Fruit fly (Drosophila melanogaster): ENCODE data around the gene CG8664.

Gene CG8664

DNA sequence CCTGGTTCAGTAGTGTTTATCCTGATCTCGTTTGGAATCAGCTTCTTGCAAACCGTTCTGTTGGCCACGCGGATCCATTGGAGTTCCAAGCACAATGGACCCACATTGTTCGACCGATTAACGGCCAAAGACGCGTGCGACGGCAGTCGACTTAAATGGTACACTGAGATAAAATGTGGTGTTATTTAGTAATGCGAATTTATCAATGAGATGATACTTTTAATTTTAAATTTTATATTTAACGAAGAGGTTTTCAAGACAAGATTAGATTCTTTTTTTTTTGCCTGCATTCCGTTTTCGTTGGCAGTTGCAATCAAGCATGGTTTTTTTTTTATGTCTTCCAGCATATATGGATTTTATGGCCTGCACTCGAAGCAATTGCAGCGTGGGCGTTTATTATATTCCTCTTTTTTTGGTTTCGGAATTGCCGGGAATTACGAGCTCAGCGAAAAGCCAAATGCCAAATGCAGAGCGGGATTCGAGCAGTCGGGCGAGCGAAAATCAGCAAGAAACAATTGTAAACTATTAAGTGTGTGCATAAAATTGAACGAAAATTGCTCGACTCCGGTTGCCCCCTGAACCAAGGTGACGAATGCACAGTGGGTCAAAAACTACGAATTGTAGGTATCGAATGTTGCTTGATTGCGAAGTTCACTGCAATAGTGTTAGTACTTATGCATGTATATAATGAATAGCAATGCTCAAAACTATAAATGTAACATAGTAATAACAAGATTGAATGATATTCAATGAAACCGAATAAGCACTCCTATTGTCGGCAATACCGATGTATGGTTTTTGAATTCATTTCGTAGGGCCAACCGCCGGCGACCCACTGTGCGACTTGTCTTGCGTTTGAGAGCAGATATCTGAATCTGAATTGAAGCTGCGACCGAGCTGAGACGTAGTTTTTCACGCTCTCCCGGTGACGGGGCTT lies 16.6 kb upstream of the CG8664 start (continued):
- no peak for TF ChIP-seq Poxn (GFP tag; IDR thresholded peaks at IDR 0.05)
- TF ChIP-seq CG11398 (GFP tag; optimal IDR thresholded peaks at IDR 0.05) = no peak
- peak; percentile 58; the same call in 1 of the 3 replicates for TF ChIP-seq CG3726 (GFP tag; IDR thresholded peaks at IDR 0.05)
- no peak for TF ChIP-seq knrl (GFP tag; IDR thresholded peaks at IDR 0.05; ENCODE audit: partially characterized antibody)
- peak; percentile 55 for TF ChIP-seq esg (GFP tag; conservative IDR thresholded peaks at IDR 0.05)
- peak; percentile 63 for TF ChIP-seq crc (GFP tag; optimal IDR thresholded peaks at IDR 0.05)
- peak; percentile 12 for TF ChIP-seq oc (tag; optimal IDR thresholded peaks at IDR 0.05)
- TF ChIP-seq CG15073 (GFP tag; optimal IDR thresholded peaks at IDR 0.05) = no peak
- TF ChIP-seq Nf-YB (GFP tag; optimal IDR thresholded peaks at IDR 0.05) = peak; percentile 22
- TF ChIP-seq sd (tag; optimal IDR thresholded peaks at IDR 0.05) = peak; percentile 26
- 0 out of 3 replicates have a peak, but pooled peaks have one; percentile 39 for TF ChIP-seq C15 (GFP tag; IDR thresholded peaks at IDR 0.05)
- TF ChIP-seq nmo (GFP tag; optimal IDR thresholded peaks at IDR 0.05) = peak; percentile 47
- no peak for TF ChIP-seq YL-1 (GFP tag; optimal IDR thresholded peaks at IDR 0.05)
- 0 out of 3 replicates have a peak, but pooled peaks have one; percentile 49 for TF ChIP-seq CG2889 (GFP tag; IDR thresholded peaks at IDR 0.05)
- TF ChIP-seq tx (GFP tag; optimal IDR thresholded peaks at IDR 0.05) = peak; percentile 15
- peak; percentile 54 for TF ChIP-seq CG6272 (GFP tag; IDR thresholded peaks at IDR 0.05)
- no peak for TF ChIP-seq Scr (GFP tag; IDR thresholded peaks at IDR 0.05; ENCODE audit: partially characterized antibody)
- no peak for TF ChIP-seq Sin3A (optimal IDR thresholded peaks at IDR 0.05)
- TF ChIP-seq al (GFP tag; IDR thresholded peaks at IDR 0.05) = peak; percentile 58
- TF ChIP-seq z (GFP tag; IDR thresholded peaks at IDR 0.05) = no peak
- peak; percentile 78 for TF ChIP-seq CG12219 (GFP tag; optimal IDR thresholded peaks at IDR 0.05)
- no peak for TF ChIP-seq MTF-1 (GFP tag; optimal IDR thresholded peaks at IDR 0.05; ENCODE audit: borderline replicate concordance)
- no peak for TF ChIP-seq usp (GFP tag; optimal IDR thresholded peaks at IDR 0.05)

dm6 chrX:17297924-17298591 lies 15.5 kb upstream of the CG8664 start:
- no peak for TF ChIP-seq CG3838 (GFP tag; optimal IDR thresholded peaks at IDR 0.05)
- peak; percentile 72 for TF ChIP-seq Drgx (GFP tag; IDR thresholded peaks at IDR 0.05)
- TF ChIP-seq Oli (tag; optimal IDR thresholded peaks at IDR 0.05) = peak; percentile 51
- peak; percentile 15; the same call in 1 of the 3 replicates for TF ChIP-seq croc (GFP tag; conservative IDR thresholded peaks at IDR 0.05)
- TF ChIP-seq gsb-n (tag; optimal IDR thresholded peaks at IDR 0.05) = peak; percentile 8
- peak; percentile 1 for TF ChIP-seq Mes4 (GFP tag; optimal IDR thresholded peaks at IDR 0.05)
- TF ChIP-seq Dll (GFP tag; IDR thresholded peaks at IDR 0.05; ENCODE audit: partially characterized antibody) = 0 out of 4 replicates have a peak, but pooled peaks have one; percentile 18
- peak; percentile 2 for TF ChIP-seq CG8388 (GFP tag; optimal IDR thresholded peaks at IDR 0.05)
- TF ChIP-seq Neu2 (GFP tag; optimal IDR thresholded peaks at IDR 0.05; ENCODE audit: borderline replicate concordance) = no peak
- TF ChIP-seq CG16863 (GFP tag; optimal IDR thresholded peaks at IDR 0.05) = peak; percentile 12
- TF ChIP-seq gce (GFP tag; IDR thresholded peaks at IDR 0.05) = 0 out of 3 replicates have a peak, but pooled peaks have one; percentile 31
- peak; percentile 37; the same call in 1 of the 2 replicates for TF ChIP-seq ara (GFP tag; IDR thresholded peaks at IDR 0.05)
- TF ChIP-seq wek (GFP tag; optimal IDR thresholded peaks at IDR 0.05) = peak; percentile 19
- peak; percentile 42 for TF ChIP-seq CG10979 (tag; optimal IDR thresholded peaks at IDR 0.05)
- TF ChIP-seq Ssrp (tag; optimal IDR thresholded peaks at IDR 0.05) = peak; percentile 40
- peak; percentile 99 for TF ChIP-seq stwl (tag; optimal IDR thresholded peaks at IDR 0.05)
- TF ChIP-seq fd96Cb (tag; optimal IDR thresholded peaks at IDR 0.05) = peak; percentile 19
- peak; percentile 9 for TF ChIP-seq CG2712 (tag; optimal IDR thresholded peaks at IDR 0.05)
- peak; percentile 74 for TF ChIP-seq ci (GFP tag; IDR thresholded peaks at IDR 0.05)
- peak in 1 of 2 experiments; percentile 72 for TF ChIP-seq bsh (GFP tag; optimal IDR thresholded peaks at IDR 0.05)
- no peak for TF ChIP-seq CG4282 (GFP tag; optimal IDR thresholded peaks at IDR 0.05)
- no peak for TF ChIP-seq zen2 (GFP tag; IDR thresholded peaks at IDR 0.05; ENCODE audit: partially characterized antibody)
- TF ChIP-seq sr (GFP tag; IDR thresholded peaks at IDR 0.05) = 0 out of 3 replicates have a peak, but pooled peaks have one; percentile 15
- peak; percentile 69 for TF ChIP-seq Sox102F (GFP tag; optimal IDR thresholded peaks at IDR 0.05)
